Worm (Caenorhabditis elegans) whole organism, young adult: Measurements from ENCODE around the gene H40L08.3.

Experiments
- B0019.2 ChIP-seq: fragments of 200-800 bp; sonication (Bioruptor generic); conservative IDR thresholded peaks from 2 replicates; pipeline ENCODE4 v1.3.6; 2022; ENCODE audit warnings: missing genetic modification reagents, missing genetic modification characterization, missing compliant biosample characterization
- C17E4.6 ChIP-seq: fragments of 200-800 bp; sonication (Bioruptor generic); IDR thresholded peaks from 2 replicates; pipeline ENCODE4 v1.3.6; 2022; ENCODE audit warnings: missing genetic modification reagents, missing genetic modification characterization, missing compliant biosample characterization
- D2030.7 ChIP-seq: fragments of 200-800 bp; sonication (Bioruptor generic); IDR thresholded peaks from 2 replicates; pipeline ENCODE4 v1.3.6; 2022; ENCODE audit warnings: missing genetic modification reagents, missing genetic modification characterization, missing compliant biosample characterization
- F52B5.7 ChIP-seq: sonication (generic microtip); optimal IDR thresholded peaks from 2 replicates; lab custom pipeline; 2016; ENCODE audit warnings: mild to moderate bottlenecking, missing genetic modification characterization, missing compliant biosample characterization
- F55B11.4 ChIP-seq: sonication (generic microtip); optimal IDR thresholded peaks from 2 replicates; lab custom pipeline; 2016; ENCODE audit warnings: missing compliant biosample characterization, missing genetic modification characterization, borderline replicate concordance; ENCODE audit not compliant: insufficient read depth
- K11D2.4 ChIP-seq: fragments of 200-800 bp; sonication (Bioruptor generic); IDR thresholded peaks from 2 replicates; pipeline ENCODE4 v1.3.6; 2022; ENCODE audit warnings: missing genetic modification reagents, missing genetic modification characterization, missing compliant biosample characterization
- Y53G8AR.9 ChIP-seq: fragments of 200-800 bp; sonication (Bioruptor generic); conservative IDR thresholded peaks from 2 replicates; pipeline ENCODE4 v1.3.6; 2022; ENCODE audit warnings: missing genetic modification reagents, missing genetic modification characterization, missing compliant biosample characterization
- Y67H2A.10 ChIP-seq: fragments of 200-800 bp; sonication (Bioruptor generic); conservative IDR thresholded peaks from 2 replicates; pipeline ENCODE4 v1.3.6; 2022; ENCODE audit warnings: missing genetic modification reagents, missing genetic modification characterization, missing compliant biosample characterization
- Y79H2A.3 ChIP-seq: fragments of 200-800 bp; sonication (Bioruptor generic); conservative IDR thresholded peaks from 2 replicates; pipeline ENCODE4 v1.3.6; 2022; ENCODE audit warnings: missing genetic modification reagents, missing genetic modification characterization, missing compliant biosample characterization
- akir-1 ChIP-seq: fragments of 200-800 bp; sonication (Bioruptor generic); optimal IDR thresholded peaks from 2 replicates; lab custom pipeline; 2018; ENCODE audit warnings: mild to moderate bottlenecking, missing genetic modification characterization, moderate library complexity, missing compliant biosample characterization
- aptf-3 ChIP-seq: fragments of 200-800 bp; sonication (Bioruptor generic); IDR thresholded peaks from 2 replicates; pipeline ENCODE4 v1.3.6; 2022; ENCODE audit warnings: missing genetic modification characterization, missing compliant biosample characterization
- bed-1 ChIP-seq: fragments of 200-800 bp; sonication (Bioruptor generic); IDR thresholded peaks from 2 replicates; pipeline ENCODE4 v1.3.6; 2022; ENCODE audit warnings: missing genetic modification reagents, missing genetic modification characterization, missing compliant biosample characterization
- dox-1 ChIP-seq: fragments of 200-800 bp; sonication (Bioruptor generic); IDR thresholded peaks from 2 replicates; pipeline ENCODE4 v1.3.6; 2022; ENCODE audit warnings: missing genetic modification reagents, missing genetic modification characterization, missing compliant biosample characterization
- efl-1 ChIP-seq: fragments of 150-350 bp; optimal IDR thresholded peaks from 2 replicates; lab custom pipeline; 2014; ENCODE audit warnings: missing biosample characterization, missing genetic modification reagents, missing genetic modification characterization
- egl-18 ChIP-seq: fragments of 200-800 bp; sonication (Bioruptor generic); IDR thresholded peaks from 2 replicates; pipeline ENCODE4 v1.3.6; 2022; ENCODE audit warnings: missing genetic modification reagents, missing genetic modification characterization, missing compliant biosample characterization
- ekl-4 ChIP-seq: fragments of 200-800 bp; sonication (Bioruptor generic); IDR thresholded peaks from 2 replicates; pipeline ENCODE4 v1.3.6; 2022; ENCODE audit warnings: missing genetic modification reagents, missing genetic modification characterization, missing compliant biosample characterization
- hrde-1 ChIP-seq: sonication (generic microtip); optimal IDR thresholded peaks from 2 replicates; lab custom pipeline; 2016; ENCODE audit warnings: missing genetic modification characterization, mild to moderate bottlenecking, missing compliant biosample characterization, moderate library complexity, missing genotype, missing genetic modification reagents, borderline replicate concordance
- lag-1 ChIP-seq: fragments of 200-800 bp; sonication (Bioruptor generic); IDR thresholded peaks from 2 replicates; pipeline ENCODE4 v1.3.6; 2022; ENCODE audit warnings: missing genetic modification reagents, missing genetic modification characterization, missing compliant biosample characterization
- lsy-27 ChIP-seq: sonication (generic microtip); optimal IDR thresholded peaks from 2 replicates; lab custom pipeline; 2017; ENCODE audit warnings: missing genetic modification characterization, mild to moderate bottlenecking, missing compliant biosample characterization, antibody characterized with exemption, missing genotype, borderline replicate concordance; ENCODE audit not compliant: insufficient read depth
- madf-6 ChIP-seq: fragments of 200-800 bp; sonication (Bioruptor generic); IDR thresholded peaks from 2 replicates; pipeline ENCODE4 v1.3.6; 2022; ENCODE audit warnings: missing genetic modification reagents, missing genetic modification characterization, missing compliant biosample characterization
- nfyb-1 ChIP-seq: fragments of 200-800 bp; sonication (Bioruptor generic); IDR thresholded peaks from 2 replicates; pipeline ENCODE4 v1.3.6; 2022; ENCODE audit warnings: missing genetic modification reagents, missing genetic modification characterization, missing compliant biosample characterization
- nhr-80 ChIP-seq: sonication (generic microtip); optimal IDR thresholded peaks from 2 replicates; lab custom pipeline; 2016; ENCODE audit warnings: missing genetic modification characterization, missing compliant biosample characterization
- nhr-90 ChIP-seq: sonication (generic microtip); optimal IDR thresholded peaks from 2 replicates; lab custom pipeline; 2016; ENCODE audit warnings: missing genotype, mild to moderate bottlenecking, missing genetic modification characterization, missing compliant biosample characterization
- rcor-1 ChIP-seq: fragments of 200-800 bp; sonication (Bioruptor generic); IDR thresholded peaks from 2 replicates; pipeline ENCODE4 v1.3.6; 2022; ENCODE audit warnings: missing genetic modification reagents, missing genetic modification characterization, missing compliant biosample characterization
- rpc-1 ChIP-seq, 2 experiments: fragments of 150-350 bp in 1 of 2; sonication (generic microtip) in 1 of 2; optimal IDR thresholded peaks; 2 replicates each; lab custom pipeline; 2014 to 2018; ENCODE audit warnings: missing biosample characterization in 1 of 2, missing genetic modification characterization in 1 of 2, missing genetic modification reagents in 1 of 2, missing genotype in 1 of 2
- snpc-1.1 ChIP-seq: sonication (generic microtip); optimal IDR thresholded peaks from 2 replicates; lab custom pipeline; 2017; ENCODE audit warnings: missing genetic modification characterization, mild to moderate bottlenecking, missing compliant biosample characterization, antibody characterized with exemption, moderate library complexity, missing genotype, missing genetic modification reagents; ENCODE audit not compliant: insufficient read depth
- snpc-3.4 ChIP-seq: sonication (generic microtip); optimal IDR thresholded peaks from 2 replicates; lab custom pipeline; 2017; ENCODE audit warnings: missing genetic modification characterization, mild to moderate bottlenecking, missing compliant biosample characterization, antibody characterized with exemption, moderate library complexity, missing genotype, missing genetic modification reagents
- snpc-4 ChIP-seq, 5 experiments: fragments of 150-350 bp in 1 of 5; sonication (generic microtip) in 4 of 5; optimal IDR thresholded peaks; 2 replicates each; lab custom pipeline; 2014 to 2018; ENCODE audit warnings: missing genetic modification characterization in 5 of 5, missing biosample characterization in 3 of 5, antibody characterized with exemption in 2 of 5, mild to moderate bottlenecking in 2 of 5, missing compliant biosample characterization in 2 of 5, missing genotype in 2 of 5, moderate library complexity in 2 of 5, missing genetic modification reagents in 1 of 5
- sptf-2 ChIP-seq: fragments of 200-800 bp; sonication (Bioruptor generic); optimal IDR thresholded peaks from 2 replicates; lab custom pipeline; 2018; ENCODE audit warnings: mild to moderate bottlenecking, missing genetic modification characterization, missing compliant biosample characterization
- unc-62 ChIP-seq: fragments of 150-350 bp; optimal IDR thresholded peaks from 2 replicates; lab custom pipeline; 2014; ENCODE audit warnings: missing biosample characterization, missing genetic modification reagents, missing genetic modification characterization
- ztf-6 ChIP-seq: fragments of 200-800 bp; sonication (Bioruptor generic); IDR thresholded peaks from 2 replicates; pipeline ENCODE4 v1.3.6; 2022; ENCODE audit warnings: missing genetic modification reagents, missing genetic modification characterization, missing compliant biosample characterization

Gene H40L08.3

DNA sequence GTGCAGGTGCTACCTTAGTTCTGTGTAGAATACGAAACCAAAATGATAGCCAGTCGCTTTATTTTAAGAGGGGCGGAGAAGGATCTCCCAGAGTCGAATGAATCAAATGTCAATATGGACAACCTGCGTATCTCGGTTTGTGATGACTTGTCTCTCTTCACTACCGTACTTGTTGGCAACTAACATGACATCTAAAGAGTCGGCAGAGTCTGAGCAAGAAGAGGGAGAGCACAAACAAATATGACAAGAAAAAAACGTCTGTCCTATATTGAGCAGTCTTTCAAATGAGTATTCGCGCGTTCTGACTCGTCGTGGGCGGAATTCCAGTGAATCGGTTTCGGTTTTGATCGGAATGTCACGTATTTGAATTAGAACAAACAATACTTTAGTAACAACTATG is 19.1 kb upstream of the H40L08.3 start, which contains the start of gene F09B12.7:
F09B12.7 (minus strand) TSS at position 101 of the 400 bp plus-strand sequence.
- TF ChIP-seq D2030.7 (GFP tag; lab: Robert Waterston, UW) = no peak
- no peak for TF ChIP-seq efl-1 (GFP tag; lab: Kevin White, UChicago)
- TF ChIP-seq unc-62 = no peak
- no peak for TF ChIP-seq C17E4.6 (GFP tag; lab: Robert Waterston, UW)
- TF ChIP-seq snpc-4 (GFP tag; optimal IDR thresholded peaks at IDR 0.05; lab: Kevin White, UChicago) = no peak
- TF ChIP-seq snpc-4 (tag; optimal IDR thresholded peaks at IDR 0.05; lab: Kevin White, UChicago) = no peak
- no peak for TF ChIP-seq lag-1
- no peak for TF ChIP-seq F52B5.7 (tag; lab: Kevin White, UChicago)
- TF ChIP-seq hrde-1 (tag; lab: Kevin White, UChicago) = no peak
- TF ChIP-seq bed-1 (GFP tag; lab: Robert Waterston, UW) = no peak
- TF ChIP-seq sptf-2 (GFP tag; lab: Kevin White, UChicago) = no peak
- TF ChIP-seq F55B11.4 (tag; lab: Kevin White, UChicago) = no peak
- TF ChIP-seq B0019.2 (GFP tag; lab: Robert Waterston, UW) = no peak
- TF ChIP-seq K11D2.4 (GFP tag; lab: Robert Waterston, UW) = no peak
- TF ChIP-seq, all 124 proteins: peak for 0

ce11 chrX:15092775-15093386 is 17.0 kb upstream of the H40L08.3 start:
- TF ChIP-seq snpc-4 (GFP tag; optimal IDR thresholded peaks at IDR 0.05; lab: Kevin White, UChicago) (peak; percentile 47), snpc-4 (tag; optimal IDR thresholded peaks at IDR 0.05; lab: Kevin White, UChicago) (peak in 3 of 4 experiments; percentile 20 to 87 (median 84)), aptf-3 (GFP tag; lab: Robert Waterston, UW) (no peak), snpc-3.4 (tag; lab: Kevin White, UChicago) (no peak), snpc-1.1 (tag; lab: Kevin White, UChicago) (peak; percentile 57), nhr-80 (tag; lab: Kevin White, UChicago) (no peak), K11D2.4 (GFP tag; lab: Robert Waterston, UW) (no peak), Y79H2A.3 (GFP tag; lab: Robert Waterston, UW) (no peak), rcor-1 (no peak), egl-18 (GFP tag; lab: Robert Waterston, UW) (no peak), rpc-1 (optimal IDR thresholded peaks at IDR 0.05; lab: Kevin White, UChicago) (no peak), rpc-1 (tag; optimal IDR thresholded peaks at IDR 0.05; lab: Kevin White, UChicago) (no peak), madf-6 (no peak), ztf-6 (no peak), nfyb-1 (no peak)
- TF ChIP-seq, all 124 proteins: peak for 2

ce11 chrX:15089123-15089522 is 13.2 kb upstream of the H40L08.3 start, which contains the start of gene flr-4:
Gene flr-4 (plus strand): TSS chrX:15089397.
- no peak for TF ChIP-seq akir-1 (GFP tag; lab: Kevin White, UChicago)
- TF ChIP-seq Y67H2A.10 (GFP tag; lab: Robert Waterston, UW) = no peak
- peak; percentile 78 for TF ChIP-seq nhr-80 (tag; lab: Kevin White, UChicago)
- TF ChIP-seq, all 124 proteins: peak for 1

DNA sequence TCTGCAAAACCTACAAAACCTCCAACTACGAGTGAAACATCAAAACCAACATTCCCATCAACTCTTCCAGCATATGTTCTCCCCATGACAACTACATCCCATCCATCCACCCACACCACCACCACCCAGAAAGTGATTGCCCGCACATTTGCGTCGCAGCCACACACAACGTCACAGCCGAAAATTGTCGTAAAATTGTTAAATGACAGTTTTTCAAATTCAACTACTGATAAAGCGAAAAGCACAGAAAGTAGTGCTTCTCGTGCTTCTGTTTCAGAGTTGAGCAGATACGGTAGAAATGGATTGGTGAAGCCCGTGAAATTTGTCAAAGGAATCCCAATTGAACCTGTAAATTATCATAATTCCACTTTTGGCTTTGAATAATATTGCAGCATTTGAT is 11.9 kb upstream of the H40L08.3 start:
- no peak for TF ChIP-seq C17E4.6 (GFP tag; lab: Robert Waterston, UW)
- no peak for TF ChIP-seq dox-1
- TF ChIP-seq Y79H2A.3 (GFP tag; lab: Robert Waterston, UW) = no peak
- peak; percentile 52 for TF ChIP-seq nhr-80 (tag; lab: Kevin White, UChicago)
- TF ChIP-seq, all 124 proteins: peak for 1

- no peak for TF ChIP-seq lsy-27 (tag; lab: Kevin White, UChicago)
- TF ChIP-seq nhr-90 (tag; lab: Kevin White, UChicago) = no peak
- TF ChIP-seq Y53G8AR.9 (GFP tag; lab: Robert Waterston, UW) = no peak
- no peak for TF ChIP-seq sptf-2 (GFP tag; lab: Kevin White, UChicago)
- TF ChIP-seq ekl-4 (GFP tag; lab: Robert Waterston, UW) = no peak
Observed at ce11 chrX:15084395-15084794, 8.5 kb upstream of the H40L08.3 start, which contains the start of gene F09B12.5. Gene F09B12.5 (plus strand): TSS chrX:15084695.
